Fruit fly (Drosophila melanogaster) whole organism, adult: ENCODE measurements around the gene CG14787.

Source experiments
- CG11617 ChIP-seq: fragments of 200-800 bp; sonication (Bioruptor generic); optimal IDR thresholded peaks from 2 replicates; lab custom pipeline; 2017; ENCODE audit warnings: mild to moderate bottlenecking, missing biosample characterization, missing genetic modification reagents, missing genetic modification characterization
- CG1620 ChIP-seq: fragments of 200-800 bp; sonication (Bioruptor generic); optimal IDR thresholded peaks from 2 replicates; lab custom pipeline; 2016; ENCODE audit warnings: missing biosample characterization, missing genetic modification characterization
- CG5204 ChIP-seq: fragments of 200-800 bp; sonication (Bioruptor generic); optimal IDR thresholded peaks from 2 replicates; lab custom pipeline; 2016; ENCODE audit warnings: missing biosample characterization, missing genetic modification characterization
- CG7101 ChIP-seq: fragments of 200-800 bp; sonication (Bioruptor generic); optimal IDR thresholded peaks from 2 replicates; lab custom pipeline; 2018; ENCODE audit warnings: missing biosample characterization, mild to moderate bottlenecking, missing genetic modification characterization, moderate library complexity
- cic ChIP-seq: fragments of 200-800 bp; sonication (Bioruptor generic); optimal IDR thresholded peaks from 2 replicates; lab custom pipeline; 2017; ENCODE audit warnings: missing biosample characterization, mild to moderate bottlenecking, missing genetic modification characterization, moderate library complexity
- kay ChIP-seq: fragments of 200-800 bp; sonication (Bioruptor generic); peaks from one replicate; lab custom pipeline; 2016; ENCODE audit warnings: missing biosample characterization, missing genetic modification characterization, borderline replicate concordance
- tj ChIP-seq: fragments of 200-800 bp; sonication (Bioruptor generic); optimal IDR thresholded peaks from 3 replicates; lab custom pipeline; 2017; ENCODE audit warnings: missing biosample characterization, mild to moderate bottlenecking, missing genetic modification characterization, moderate library complexity

DNA sequence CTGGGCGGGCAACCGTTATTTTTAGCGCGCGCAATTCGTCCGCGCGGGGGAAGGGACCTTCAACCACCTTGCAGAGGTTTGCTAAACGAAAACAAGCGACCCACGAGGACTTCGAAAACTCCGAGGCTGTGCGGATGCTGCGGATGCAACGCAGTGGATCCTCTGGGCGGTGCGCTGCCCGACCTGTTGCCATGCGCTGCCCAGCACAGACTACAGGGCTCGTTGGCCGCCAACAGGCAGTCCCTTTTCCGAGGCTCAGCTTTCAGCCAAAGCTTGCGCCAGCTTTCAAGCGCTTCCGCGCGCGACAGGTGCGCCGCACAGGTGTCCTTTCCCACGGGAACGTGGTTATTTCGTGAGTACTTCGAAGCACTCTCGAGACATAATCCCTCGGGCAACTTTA, 15.0 kb upstream of the CG14787 start:
- no peak for TF ChIP-seq CG11617 (GFP tag; lab: Kevin White, UChicago)
- TF ChIP-seq CG7101: no peak
- TF ChIP-seq tj (GFP tag; lab: Kevin White, UChicago): no peak
- no peak for TF ChIP-seq cic (GFP tag; lab: Kevin White, UChicago)
- no peak for TF ChIP-seq kay (GFP tag; lab: Kevin White, UChicago)
- TF ChIP-seq CG1620 (GFP tag; lab: Kevin White, UChicago): no peak
- TF ChIP-seq CG5204 (GFP tag; lab: Kevin White, UChicago): no peak
